Worm (Caenorhabditis elegans) whole organism, L4 larva: Measurements from ENCODE around the gene R08A2.9.

ENCODE experiments used
- R02D3.7 ChIP-seq: fragments of 150-350 bp; sonication (generic microtip); optimal IDR thresholded peaks from 3 replicates; lab custom pipeline; 2014; ENCODE audit warnings: missing biosample characterization, missing genetic modification characterization
- Y75B8A.6 ChIP-seq: fragments of 200-800 bp; sonication (Bioruptor generic); IDR thresholded peaks from 2 replicates; pipeline ENCODE4 v1.3.6; 2022; ENCODE audit warnings: missing genetic modification reagents, missing genetic modification characterization, missing compliant biosample characterization
- ZK546.5 ChIP-seq, 2 experiments: sonication (generic microtip); optimal IDR thresholded peaks; 2 replicates each; lab custom pipeline; 2017; ENCODE audit warnings: missing biosample characterization in 2 of 2, missing genetic modification characterization in 2 of 2
- aha-1 ChIP-seq: fragments of 150-350 bp; peaks from one replicate; lab custom pipeline; 2014; ENCODE audit warnings: missing biosample characterization, missing genetic modification characterization
- aly-2 ChIP-seq: sonication (generic microtip); optimal IDR thresholded peaks from 2 replicates; lab custom pipeline; 2018; ENCODE audit warnings: missing biosample characterization, missing genetic modification characterization
- arid-1 ChIP-seq: fragments of 200-800 bp; sonication (Bioruptor generic); conservative IDR thresholded peaks from 2 replicates; pipeline ENCODE4 v1.3.6; 2022; ENCODE audit warnings: missing genetic modification reagents, missing genetic modification characterization, missing compliant biosample characterization
- ceh-32 ChIP-seq: sonication (generic microtip); optimal IDR thresholded peaks from 2 replicates; lab custom pipeline; 2016; ENCODE audit warnings: mild to moderate bottlenecking, missing genetic modification characterization, missing compliant biosample characterization; ENCODE audit not compliant: poor library complexity
- ceh-82 ChIP-seq: sonication (generic microtip); optimal IDR thresholded peaks from 2 replicates; lab custom pipeline; 2017; ENCODE audit warnings: missing biosample characterization, missing genetic modification characterization
- ces-1 ChIP-seq: fragments of 150-350 bp; sonication (generic microtip); optimal IDR thresholded peaks from 4 replicates; lab custom pipeline; 2014; ENCODE audit warnings: missing biosample characterization, missing genetic modification reagents, missing genetic modification characterization
- daf-8 ChIP-seq: fragments of 200-800 bp; sonication (Bioruptor generic); IDR thresholded peaks from 2 replicates; pipeline ENCODE4 v1.3.6; 2022; ENCODE audit warnings: missing genetic modification characterization, missing compliant biosample characterization
- dve-1 ChIP-seq: sonication (generic microtip); optimal IDR thresholded peaks from 2 replicates; lab custom pipeline; 2017; ENCODE audit warnings: antibody characterized with exemption, mild to moderate bottlenecking, missing genetic modification characterization, missing compliant biosample characterization; ENCODE audit not compliant: insufficient read depth
- egl-43 ChIP-seq: fragments of 200-800 bp; sonication (Bioruptor generic); IDR thresholded peaks from 2 replicates; pipeline ENCODE4 v1.3.6; 2022; ENCODE audit warnings: missing genetic modification reagents, missing genetic modification characterization, missing compliant biosample characterization
- fkh-10 ChIP-seq: fragments of 150-350 bp; optimal IDR thresholded peaks from 2 replicates; lab custom pipeline; 2014; ENCODE audit warnings: missing biosample characterization, missing genetic modification reagents, missing genetic modification characterization
- gei-8 ChIP-seq: fragments of 200-800 bp; sonication (Bioruptor generic); optimal IDR thresholded peaks from 2 replicates; lab custom pipeline; 2018; ENCODE audit warnings: mild to moderate bottlenecking, missing genetic modification characterization, missing compliant biosample characterization
- jun-1 ChIP-seq: fragments of 150-350 bp; optimal IDR thresholded peaks from 2 replicates; lab custom pipeline; 2014; ENCODE audit warnings: missing biosample characterization, missing genetic modification reagents, missing genetic modification characterization
- lim-7 ChIP-seq: fragments of 200-800 bp; sonication (Bioruptor generic); IDR thresholded peaks from 2 replicates; pipeline ENCODE4 v1.3.6; 2022; ENCODE audit warnings: missing genetic modification characterization, missing compliant biosample characterization
- lin-13 ChIP-seq: fragments of 150-350 bp; optimal IDR thresholded peaks from 2 replicates; lab custom pipeline; 2014; ENCODE audit warnings: missing biosample characterization, missing genetic modification reagents, missing genetic modification characterization
- lin-15B ChIP-seq: fragments of 150-350 bp; sonication (generic microtip); optimal IDR thresholded peaks from 3 replicates; lab custom pipeline; 2014; ENCODE audit warnings: missing biosample characterization, missing genetic modification characterization
- lin-39 ChIP-seq: fragments of 150-350 bp; optimal IDR thresholded peaks from 2 replicates; lab custom pipeline; 2014; ENCODE audit warnings: missing biosample characterization, missing genetic modification reagents, missing genetic modification characterization
- mxl-2 ChIP-seq: fragments of 200-800 bp; sonication (Bioruptor generic); conservative IDR thresholded peaks from 2 replicates; pipeline ENCODE4 v1.3.6; 2022; ENCODE audit warnings: missing genetic modification reagents, missing genetic modification characterization, missing compliant biosample characterization
- mxl-3 ChIP-seq: fragments of 200-800 bp; sonication (Bioruptor generic); optimal IDR thresholded peaks from 2 replicates; lab custom pipeline; 2018; ENCODE audit warnings: mild to moderate bottlenecking, missing genetic modification characterization, missing compliant biosample characterization
- nhr-11 ChIP-seq: fragments of 150-350 bp; optimal IDR thresholded peaks from 2 replicates; lab custom pipeline; 2014; ENCODE audit warnings: missing biosample characterization, missing genetic modification characterization
- nhr-111 ChIP-seq: fragments of 200-800 bp; sonication (Bioruptor generic); optimal IDR thresholded peaks from 2 replicates; lab custom pipeline; 2018; ENCODE audit warnings: mild to moderate bottlenecking, missing genetic modification characterization, missing compliant biosample characterization
- nhr-25 ChIP-seq: sonication (generic microtip); optimal IDR thresholded peaks from 2 replicates; lab custom pipeline; 2017; ENCODE audit warnings: missing genetic modification characterization, mild to moderate bottlenecking, missing compliant biosample characterization, antibody characterized with exemption, moderate library complexity, borderline replicate concordance; ENCODE audit not compliant: insufficient read depth
- nhr-41 ChIP-seq: fragments of 200-800 bp; sonication (Bioruptor generic); IDR thresholded peaks from 2 replicates; pipeline ENCODE4 v1.3.6; 2022; ENCODE audit warnings: missing genetic modification reagents, missing genetic modification characterization, missing compliant biosample characterization
- nhr-48 ChIP-seq: sonication (generic microtip); optimal IDR thresholded peaks from 2 replicates; lab custom pipeline; 2016; ENCODE audit warnings: mild to moderate bottlenecking, missing genetic modification characterization, missing compliant biosample characterization
- nhr-77 ChIP-seq: fragments of 150-350 bp; optimal IDR thresholded peaks from 2 replicates; lab custom pipeline; 2014; ENCODE audit warnings: missing biosample characterization, missing genetic modification characterization
- pha-4 ChIP-seq, 2 experiments: fragments of 150-350 bp in 1 of 2; fragments of 200-800 bp in 1 of 2; sonication (Bioruptor generic) in 1 of 2; IDR thresholded peaks in 1 of 2; optimal IDR thresholded peaks in 1 of 2; 2 replicates each; pipeline versions ENCODE4 v1.3.6 to Lab custom; 2014 to 2022; ENCODE audit warnings: missing genetic modification characterization in 2 of 2, missing genetic modification reagents in 2 of 2, missing biosample characterization in 1 of 2, missing compliant biosample characterization in 1 of 2
- php-3 ChIP-seq: fragments of 200-800 bp; sonication (Bioruptor generic); IDR thresholded peaks from 2 replicates; pipeline ENCODE4 v1.3.6; 2022; ENCODE audit warnings: missing genetic modification reagents, missing genetic modification characterization, missing compliant biosample characterization
- pqm-1 ChIP-seq: sonication (generic microtip); optimal IDR thresholded peaks from 2 replicates; lab custom pipeline; 2017; ENCODE audit warnings: missing biosample characterization, missing genetic modification characterization
- sdz-12 ChIP-seq: fragments of 200-800 bp; sonication (Bioruptor generic); optimal IDR thresholded peaks from 2 replicates; lab custom pipeline; 2018; ENCODE audit warnings: mild to moderate bottlenecking, missing genetic modification characterization, missing compliant biosample characterization
- snpc-4 ChIP-seq: fragments of 150-350 bp; optimal IDR thresholded peaks from 2 replicates; lab custom pipeline; 2014; ENCODE audit warnings: missing biosample characterization, missing genetic modification characterization
- spr-1 ChIP-seq: sonication (generic microtip); optimal IDR thresholded peaks from 2 replicates; lab custom pipeline; 2016; ENCODE audit warnings: mild to moderate bottlenecking, missing genetic modification characterization, missing compliant biosample characterization
- unc-130 ChIP-seq: sonication (generic microtip); optimal IDR thresholded peaks from 2 replicates; lab custom pipeline; 2016; ENCODE audit warnings: missing genetic modification reagents, missing genetic modification characterization, missing compliant biosample characterization
- zfp-2 ChIP-seq: sonication (generic microtip); optimal IDR thresholded peaks from 2 replicates; lab custom pipeline; 2016; ENCODE audit warnings: mild to moderate bottlenecking, missing genetic modification characterization, missing compliant biosample characterization
- zip-11 ChIP-seq: fragments of 200-800 bp; sonication (Bioruptor generic); IDR thresholded peaks from 2 replicates; pipeline ENCODE4 v1.3.6; 2022; ENCODE audit warnings: missing genetic modification characterization, missing compliant biosample characterization
- ztf-11 ChIP-seq: fragments of 150-350 bp; optimal IDR thresholded peaks from 2 replicates; lab custom pipeline; 2014; ENCODE audit warnings: missing biosample characterization, missing genetic modification characterization

Gene R08A2.9

DNA sequence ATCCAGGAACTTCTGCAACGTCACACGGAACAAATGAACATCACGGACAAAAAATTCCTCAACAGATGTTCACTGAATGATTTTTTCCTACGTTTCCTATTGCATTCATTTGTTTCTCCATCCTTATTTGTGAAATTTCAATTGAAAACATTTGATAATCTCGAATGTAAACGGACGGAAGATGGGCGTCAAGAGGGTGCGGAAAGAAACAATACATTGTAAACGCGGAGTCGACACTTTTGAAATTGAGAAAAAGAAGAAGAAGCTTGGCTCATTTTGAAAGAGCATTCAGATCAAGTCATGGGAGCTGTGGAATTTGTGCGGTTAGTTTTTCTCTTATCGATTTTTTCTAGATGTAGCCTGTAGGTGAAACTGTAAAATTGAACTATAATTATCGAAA, 45.1 kb upstream of the R08A2.9 start, which contains the start of gene C47E8.9:
C47E8.9 (plus strand) TSS at position 301 of the 400 bp plus-strand sequence.
- no peak for TF ChIP-seq ceh-82
- TF ChIP-seq aha-1 (tag; lab: Kevin White, UChicago), result no peak
- TF ChIP-seq mxl-2 (GFP tag; lab: Robert Waterston, UW), result no peak
- TF ChIP-seq lin-39 (tag; lab: Kevin White, UChicago), result no peak
- no peak for TF ChIP-seq lim-7 (GFP tag; lab: Robert Waterston, UW)
- no peak for TF ChIP-seq ceh-32
- no peak for TF ChIP-seq lin-13 (GFP tag; lab: Kevin White, UChicago)
- no peak for TF ChIP-seq egl-43
- no peak for TF ChIP-seq unc-130
- TF ChIP-seq spr-1 (tag; lab: Kevin White, UChicago), result no peak
- no peak for TF ChIP-seq jun-1 (tag; lab: Kevin White, UChicago)
- TF ChIP-seq nhr-11 (tag; lab: Kevin White, UChicago), result no peak
- no peak for TF ChIP-seq mxl-3 (GFP tag; lab: Kevin White, UChicago)
- TF ChIP-seq nhr-25 (tag; lab: Kevin White, UChicago), result no peak
- no peak for TF ChIP-seq daf-8 (GFP tag; lab: Robert Waterston, UW)
- no peak for TF ChIP-seq sdz-12
- no peak for TF ChIP-seq Y75B8A.6
- no peak for TF ChIP-seq aly-2 (tag; lab: Kevin White, UChicago)

DNA sequence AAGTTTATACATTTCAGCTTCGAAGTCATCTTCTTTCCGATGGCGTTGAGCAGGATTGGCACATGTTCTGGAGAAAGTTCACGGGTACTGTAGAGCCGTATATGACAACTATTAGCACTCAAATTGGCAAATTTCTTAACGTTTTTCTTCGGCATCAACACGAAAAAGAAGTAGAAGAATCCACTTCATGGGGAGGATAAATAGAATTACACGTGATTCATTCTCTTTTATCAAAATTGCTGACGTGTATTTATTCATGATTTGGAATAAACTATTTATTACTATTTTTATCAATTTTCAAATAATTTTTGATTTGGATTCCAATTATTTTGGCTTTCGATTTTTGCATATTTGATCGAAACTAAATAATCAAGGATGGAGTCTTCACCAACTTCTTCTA, 42.3 kb upstream of the R08A2.9 start, which contains the start of gene C47E8.1:
C47E8.1 (plus strand) TSS at position 301 of the 400 bp plus-strand sequence.
- TF ChIP-seq pha-4 (GFP tag; IDR thresholded peaks at IDR 0.05; lab: Robert Waterston, UW) (no peak), pha-4 (tag; optimal IDR thresholded peaks at IDR 0.05; lab: Kevin White, UChicago) (no peak), dve-1 (tag; lab: Kevin White, UChicago) (no peak), Y75B8A.6 (no peak), zfp-2 (tag; lab: Kevin White, UChicago) (no peak), mxl-3 (GFP tag; lab: Kevin White, UChicago) (no peak), aha-1 (tag; lab: Kevin White, UChicago) (no peak), lin-15B (no peak), ZK546.5 (tag; optimal IDR thresholded peaks at IDR 0.05; lab: Kevin White, UChicago) (no peak), pqm-1 (tag; lab: Kevin White, UChicago) (no peak), R02D3.7 (tag; lab: Kevin White, UChicago) (no peak), nhr-48 (no peak), nhr-41 (no peak), gei-8 (no peak), snpc-4 (no peak), jun-1 (tag; lab: Kevin White, UChicago) (no peak), nhr-111 (GFP tag; lab: Kevin White, UChicago) (no peak), nhr-77 (tag; lab: Kevin White, UChicago) (no peak), lin-39 (tag; lab: Kevin White, UChicago) (no peak), php-3 (GFP tag; lab: Robert Waterston, UW) (no peak), ces-1 (GFP tag; lab: Kevin White, UChicago) (no peak)

DNA sequence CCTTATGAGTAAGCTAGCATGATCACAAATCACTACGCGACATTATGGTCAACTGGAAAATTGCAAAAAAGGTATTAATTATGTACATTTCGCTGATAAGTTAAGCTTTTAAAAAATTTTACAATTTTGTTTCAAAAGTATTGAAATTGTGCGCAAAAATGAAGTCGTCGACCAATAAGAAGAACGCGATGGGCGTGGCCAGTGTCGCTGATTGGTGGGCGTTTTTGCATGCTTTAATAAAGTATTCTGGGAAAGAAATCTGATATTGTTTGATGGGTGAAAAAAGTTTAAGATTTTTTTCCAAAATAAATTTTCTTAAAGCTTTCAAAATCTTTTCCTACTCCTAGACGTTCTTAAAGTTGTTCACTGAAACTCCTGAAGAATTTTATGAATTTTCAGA, 29.8 kb upstream of the R08A2.9 start:
- TF ChIP-seq lin-39 (tag; lab: Kevin White, UChicago), result no peak
- TF ChIP-seq fkh-10 (GFP tag; lab: Kevin White, UChicago), result no peak
- no peak for TF ChIP-seq daf-8 (GFP tag; lab: Robert Waterston, UW)
- TF ChIP-seq nhr-41, result no peak
- no peak for TF ChIP-seq zip-11 (GFP tag; lab: Robert Waterston, UW)
- no peak for TF ChIP-seq ZK546.5 (tag; optimal IDR thresholded peaks at IDR 0.05; lab: Kevin White, UChicago)
- no peak for TF ChIP-seq sdz-12
- no peak for TF ChIP-seq arid-1 (GFP tag; lab: Robert Waterston, UW)
- no peak for TF ChIP-seq ztf-11
- TF ChIP-seq nhr-111 (GFP tag; lab: Kevin White, UChicago), result no peak
